Fruit fly (Drosophila melanogaster): Measurements from ENCODE around the gene CG17637.
"Not testable (repeated sequence)": the region's sequence is repeated elsewhere in the genome, so short reads cannot be mapped to it uniquely, and the experiment has no call there.

The CG17637 gene

DNA sequence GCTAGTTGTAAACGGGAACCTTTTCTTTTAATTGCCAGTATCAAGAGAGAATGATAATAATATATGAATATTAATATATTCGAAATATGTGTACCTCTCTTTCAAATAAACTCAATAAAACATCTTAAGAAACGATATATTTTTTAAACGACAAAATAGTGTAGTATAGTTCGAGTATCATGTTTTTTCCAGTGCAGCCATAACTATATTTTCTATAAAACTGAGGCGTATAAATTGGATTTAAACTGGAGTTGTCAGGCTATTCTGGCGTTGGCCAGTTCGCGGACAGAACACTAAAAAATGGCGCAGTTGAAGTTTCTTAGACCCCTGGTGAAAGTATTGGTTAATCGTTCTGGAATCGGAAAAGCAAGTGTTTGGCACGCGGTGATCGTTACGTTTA, at the start of gene CG17637:
TSS of gene CG17637 (plus strand) at position 301 of the 400 bp plus-strand sequence.
- TF ChIP-seq woc, jim, lola (GFP tag; optimal IDR thresholded peaks at IDR 0.05): not testable (repeated sequence)

DNA sequence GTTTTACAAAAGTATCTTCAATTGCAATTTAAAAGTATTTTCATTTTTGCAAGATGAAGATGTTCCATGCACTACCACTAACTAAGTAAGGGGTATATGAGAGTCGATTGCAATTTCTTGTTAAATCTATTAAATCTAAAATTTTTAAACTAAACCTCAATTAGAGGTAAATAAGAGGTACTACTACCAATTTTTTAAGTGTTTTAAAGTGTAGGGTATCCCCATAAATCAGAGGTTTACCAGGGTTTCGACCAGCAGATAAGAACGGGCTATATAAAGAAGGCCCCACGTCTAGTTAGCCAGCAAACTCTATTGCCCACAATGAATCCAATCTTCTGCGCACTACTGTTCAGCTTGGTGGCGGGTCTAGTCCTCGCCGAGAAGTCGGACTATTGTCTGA, 43.6 kb upstream of the CG17637 start, which contains the start of gene mag:
TSS of gene mag (plus strand) at position 301 of the 400 bp plus-strand sequence.
- TF ChIP-seq foxo (GFP tag; optimal IDR thresholded peaks at IDR 0.05), result no peak

DNA sequence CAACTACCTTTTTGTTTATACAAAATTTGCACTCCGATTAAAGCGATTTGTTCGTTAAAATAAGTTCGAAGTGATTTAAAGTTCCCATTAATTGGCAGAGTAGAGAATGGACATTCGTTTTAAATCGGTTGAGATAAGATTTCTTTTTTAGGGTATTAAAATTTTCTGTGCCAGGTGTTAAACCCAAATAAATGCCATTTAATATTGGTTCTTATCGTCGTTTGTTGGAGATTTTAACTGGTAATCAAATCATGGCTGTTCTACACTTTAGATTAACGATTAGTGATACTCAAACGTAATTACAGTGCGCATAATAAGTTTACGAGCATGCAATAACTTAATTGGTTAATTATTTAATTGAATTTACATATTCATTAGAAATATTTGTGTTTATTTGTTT, 41.6 kb upstream of the CG17637 start:
- no peak for TF ChIP-seq jim (GFP tag; optimal IDR thresholded peaks at IDR 0.05)
- no peak for TF ChIP-seq Myc (optimal IDR thresholded peaks at IDR 0.05)
- no peak for TF ChIP-seq dsf (GFP tag; optimal IDR thresholded peaks at IDR 0.05; ENCODE audit: borderline replicate concordance)
- TF ChIP-seq Sp1 (GFP tag; optimal IDR thresholded peaks at IDR 0.05), result no peak
- no peak for TF ChIP-seq Hnf4 (GFP tag; optimal IDR thresholded peaks at IDR 0.05)
- no peak for TF ChIP-seq woc (GFP tag; optimal IDR thresholded peaks at IDR 0.05)
- no peak for TF ChIP-seq lola (GFP tag; optimal IDR thresholded peaks at IDR 0.05)
- TF ChIP-seq HLH106 (tag; optimal IDR thresholded peaks at IDR 0.05), result no peak

DNA sequence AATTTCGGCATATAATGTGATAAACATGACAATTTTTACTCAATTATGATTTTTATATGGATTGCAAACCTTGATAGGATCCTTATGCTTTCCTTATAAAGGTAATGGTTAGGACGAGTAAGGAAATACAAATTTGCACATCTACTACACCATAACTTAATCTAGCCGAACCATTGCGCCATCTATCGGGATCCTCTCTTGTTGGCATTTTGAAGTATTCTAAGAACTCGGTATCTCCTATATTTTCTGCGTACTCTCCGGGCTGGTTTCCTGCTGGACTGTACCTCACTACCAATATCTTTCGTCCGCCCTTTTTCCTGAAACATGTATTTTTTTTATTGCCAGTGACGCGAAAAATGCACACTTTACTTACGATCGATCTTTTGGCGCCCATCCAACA, 39.3 kb upstream of the CG17637 start, which contains the start of gene atk:
TSS of gene atk (minus strand) at position 186 of the 400 bp plus-strand sequence.
- TF ChIP-seq br (GFP tag; optimal IDR thresholded peaks at IDR 0.05), result no peak
- TF ChIP-seq Myc (optimal IDR thresholded peaks at IDR 0.05), result no peak
- no peak for TF ChIP-seq Vsx2 (GFP tag; optimal IDR thresholded peaks at IDR 0.05; ENCODE audit: partially characterized antibody)
- no peak for TF ChIP-seq sage (GFP tag; optimal IDR thresholded peaks at IDR 0.05)
- TF ChIP-seq Sp1 (GFP tag; optimal IDR thresholded peaks at IDR 0.05), result no peak
- TF ChIP-seq sv (GFP tag; optimal IDR thresholded peaks at IDR 0.05), result no peak
- TF ChIP-seq dmrt93B (GFP tag; optimal IDR thresholded peaks at IDR 0.05), result no peak
- no peak for TF ChIP-seq woc (GFP tag; optimal IDR thresholded peaks at IDR 0.05)
- no peak for TF ChIP-seq foxo (GFP tag; optimal IDR thresholded peaks at IDR 0.05)
- TF ChIP-seq Abd-B (GFP tag; optimal IDR thresholded peaks at IDR 0.05), result no peak
- TF ChIP-seq CrebA (GFP tag; optimal IDR thresholded peaks at IDR 0.05; ENCODE audit: borderline replicate concordance), result no peak
- TF ChIP-seq dsf (GFP tag; optimal IDR thresholded peaks at IDR 0.05; ENCODE audit: borderline replicate concordance), result no peak
- no peak for TF ChIP-seq psq (GFP tag; optimal IDR thresholded peaks at IDR 0.05)
- no peak for TF ChIP-seq h (GFP tag; optimal IDR thresholded peaks at IDR 0.05)

DNA sequence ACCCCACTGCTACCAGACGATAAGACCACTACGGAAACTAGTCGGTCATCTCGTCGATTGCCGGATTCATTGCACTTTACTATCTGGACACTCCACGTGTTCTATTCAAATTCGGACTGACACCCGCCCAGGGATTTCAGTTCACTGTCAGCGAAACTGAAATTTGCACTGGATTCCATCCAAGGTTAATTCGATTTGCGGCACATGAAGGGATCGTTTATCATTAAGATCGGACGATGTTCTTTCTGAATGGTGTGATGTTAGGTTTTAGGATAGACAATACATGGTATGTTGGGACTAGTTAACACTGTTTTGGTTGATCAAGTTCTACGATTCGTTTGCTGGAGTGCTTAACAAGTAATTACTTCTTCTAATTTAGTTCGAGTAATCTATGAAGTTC, 38.0 kb upstream of the CG17637 start, which contains the start of gene CG42764:
TSS of gene CG42764 (minus strand) at position 101 of the 400 bp plus-strand sequence.
- TF ChIP-seq Hnf4 (GFP tag; optimal IDR thresholded peaks at IDR 0.05) (no peak), HLH106 (tag; optimal IDR thresholded peaks at IDR 0.05) (no peak), h (GFP tag; optimal IDR thresholded peaks at IDR 0.05) (no peak), GATAd (GFP tag; optimal IDR thresholded peaks at IDR 0.05) (no peak), fru (GFP tag; optimal IDR thresholded peaks at IDR 0.05) (no peak)

DNA sequence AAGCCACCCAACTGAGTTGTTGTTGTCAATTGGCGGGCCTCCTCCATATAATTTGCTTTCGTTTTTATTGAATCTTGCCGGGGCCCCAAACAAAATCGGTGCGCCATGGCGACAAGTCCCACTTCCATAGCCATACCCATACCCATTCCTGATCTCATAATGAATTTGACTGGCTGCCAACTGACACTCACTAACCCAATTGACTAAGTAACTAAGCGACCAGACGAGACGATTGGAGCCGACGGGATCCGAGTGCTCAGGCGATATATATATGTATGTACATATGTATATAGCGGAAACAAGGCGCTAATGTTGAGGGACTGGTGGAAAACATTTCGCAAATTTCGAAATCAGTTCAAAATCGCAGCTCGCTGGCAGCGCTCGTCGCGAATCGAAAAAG, 37.4 kb upstream of the CG17637 start, which contains the start of gene Tdh:
TSS of gene Tdh (plus strand) at position 346 of the 400 bp plus-strand sequence.
- TF ChIP-seq Dfd (GFP tag; optimal IDR thresholded peaks at IDR 0.05), result no peak
- no peak for TF ChIP-seq Hr83 (GFP tag; optimal IDR thresholded peaks at IDR 0.05; ENCODE audit: poor library complexity, severe bottlenecking)
- no peak for TF ChIP-seq sage (GFP tag; optimal IDR thresholded peaks at IDR 0.05)
- no peak for TF ChIP-seq pan (optimal IDR thresholded peaks at IDR 0.05)
- no peak for TF ChIP-seq dl (GFP tag; optimal IDR thresholded peaks at IDR 0.05; ENCODE audit: insufficient read depth in 1 of 2, partially characterized antibody in 2 of 2)
- TF ChIP-seq Hr78 (GFP tag; optimal IDR thresholded peaks at IDR 0.05), result no peak

DNA sequence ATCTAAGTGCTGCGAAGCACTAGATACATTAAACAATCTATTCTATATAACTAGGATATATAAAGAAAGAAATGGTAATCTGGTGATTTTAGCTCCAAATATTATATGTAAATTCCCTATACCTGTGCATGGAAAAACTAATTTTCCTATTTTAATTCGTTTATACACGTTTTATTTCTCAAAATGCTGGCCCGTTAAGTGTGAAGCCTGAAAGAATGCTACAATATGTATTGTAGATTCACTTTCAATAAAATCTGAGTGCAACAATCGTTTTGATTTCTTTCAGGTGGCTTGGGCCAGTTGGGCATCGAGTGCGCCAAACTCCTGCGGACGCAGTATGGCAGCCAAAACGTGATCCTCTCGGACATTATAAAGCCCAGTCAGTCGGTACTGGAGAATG, 36.6 kb upstream of the CG17637 start:
- TF ChIP-seq Mio (GFP tag; optimal IDR thresholded peaks at IDR 0.05) (no peak), dl (GFP tag; optimal IDR thresholded peaks at IDR 0.05; ENCODE audit: insufficient read depth in 1 of 2, partially characterized antibody in 2 of 2) (no peak), br (GFP tag; optimal IDR thresholded peaks at IDR 0.05) (no peak), Jra (GFP tag; optimal IDR thresholded peaks at IDR 0.05) (no peak), Dif (GFP tag; optimal IDR thresholded peaks at IDR 0.05; ENCODE audit: partially characterized antibody) (no peak), ey (GFP tag; optimal IDR thresholded peaks at IDR 0.05) (no peak), dmrt93B (GFP tag; optimal IDR thresholded peaks at IDR 0.05) (no peak), Rel (GFP tag; optimal IDR thresholded peaks at IDR 0.05) (no peak), Rel (tag; optimal IDR thresholded peaks at IDR 0.05) (no peak), CG32264 (GFP tag; optimal IDR thresholded peaks at IDR 0.05) (no peak), brk (GFP tag; optimal IDR thresholded peaks at IDR 0.05) (no peak), fru (GFP tag; optimal IDR thresholded peaks at IDR 0.05) (no peak), Dfd (GFP tag; optimal IDR thresholded peaks at IDR 0.05) (no peak), Abd-B (GFP tag; optimal IDR thresholded peaks at IDR 0.05) (no peak), N (GFP tag; optimal IDR thresholded peaks at IDR 0.05) (no peak), Hr83 (GFP tag; optimal IDR thresholded peaks at IDR 0.05; ENCODE audit: poor library complexity, severe bottlenecking) (no peak)

Data from whole organism, wandering third instar larva.